Worm (Caenorhabditis elegans) whole organism, L2 larva: ENCODE measurements around the gene him-10.

Experiments used
- C34F6.9 ChIP-seq: fragments of 150-350 bp; optimal IDR thresholded peaks from 2 replicates; lab custom pipeline; 2014; ENCODE audit warnings: missing biosample characterization, missing genetic modification characterization
- F13H6.1 ChIP-seq: sonication (generic microtip); optimal IDR thresholded peaks from 2 replicates; lab custom pipeline; 2016; ENCODE audit warnings: missing genetic modification characterization, missing compliant biosample characterization
- R02D3.7 ChIP-seq: fragments of 150-350 bp; optimal IDR thresholded peaks from 2 replicates; lab custom pipeline; 2014; ENCODE audit warnings: missing biosample characterization, missing genetic modification characterization
- Y55F3AM.14 ChIP-seq: fragments of 200-800 bp; sonication (Bioruptor generic); optimal IDR thresholded peaks from 2 replicates; lab custom pipeline; 2018; ENCODE audit warnings: mild to moderate bottlenecking, missing genetic modification characterization, missing compliant biosample characterization
- ZK546.5 ChIP-seq: sonication (generic microtip); optimal IDR thresholded peaks from 2 replicates; lab custom pipeline; 2017; ENCODE audit warnings: missing biosample characterization, missing genetic modification characterization
- ceh-16 ChIP-seq: fragments of 150-350 bp; optimal IDR thresholded peaks from 2 replicates; lab custom pipeline; 2014; ENCODE audit warnings: missing biosample characterization, missing genetic modification characterization
- ceh-82 ChIP-seq: fragments of 150-350 bp; optimal IDR thresholded peaks from 2 replicates; lab custom pipeline; 2014; ENCODE audit warnings: missing biosample characterization, missing genetic modification characterization
- crh-2 ChIP-seq: sonication (generic microtip); optimal IDR thresholded peaks from 2 replicates; lab custom pipeline; 2017; ENCODE audit warnings: missing biosample characterization, missing genetic modification characterization
- dmd-4 ChIP-seq: sonication (generic microtip); optimal IDR thresholded peaks from 2 replicates; lab custom pipeline; 2017; ENCODE audit warnings: missing biosample characterization, missing genetic modification characterization
- fos-1 ChIP-seq: fragments of 150-350 bp; optimal IDR thresholded peaks from 2 replicates; lab custom pipeline; 2014; ENCODE audit warnings: missing biosample characterization, missing genetic modification characterization
- gmeb-1 ChIP-seq: fragments of 150-350 bp; optimal IDR thresholded peaks from 2 replicates; lab custom pipeline; 2014; ENCODE audit warnings: missing biosample characterization, missing genetic modification characterization
- lin-11 ChIP-seq: fragments of 150-350 bp; sonication (generic microtip); optimal IDR thresholded peaks from 2 replicates; lab custom pipeline; 2014; ENCODE audit warnings: missing biosample characterization, missing genetic modification characterization, inconsistent platforms, mixed read lengths
- lsy-2 ChIP-seq, 2 experiments: fragments of 150-350 bp in 1 of 2; sonication (generic microtip) in 1 of 2; optimal IDR thresholded peaks; 2 replicates each; lab custom pipeline; 2014 to 2017; ENCODE audit warnings: missing biosample characterization in 2 of 2, missing genetic modification characterization in 2 of 2
- mab-5 ChIP-seq: fragments of 150-350 bp; optimal IDR thresholded peaks from 2 replicates; lab custom pipeline; 2014; ENCODE audit warnings: missing biosample characterization, missing genetic modification characterization
- mbf-1 ChIP-seq: sonication (generic microtip); optimal IDR thresholded peaks from 2 replicates; lab custom pipeline; 2017; ENCODE audit warnings: missing biosample characterization, missing genetic modification characterization
- mdl-1 ChIP-seq, 2 experiments: fragments of 150-350 bp in 1 of 2; sonication (generic microtip) in 1 of 2; optimal IDR thresholded peaks; 2 replicates each; lab custom pipeline; 2017; ENCODE audit warnings: missing biosample characterization in 2 of 2, missing genetic modification characterization in 2 of 2
- nhr-10 ChIP-seq: sonication (generic microtip); optimal IDR thresholded peaks from 2 replicates; lab custom pipeline; 2017; ENCODE audit warnings: missing biosample characterization, missing genetic modification characterization
- nhr-12 ChIP-seq: fragments of 150-350 bp; optimal IDR thresholded peaks from 2 replicates; lab custom pipeline; 2014; ENCODE audit warnings: missing biosample characterization, missing genetic modification characterization
- nhr-129 ChIP-seq: fragments of 150-350 bp; optimal IDR thresholded peaks from 2 replicates; lab custom pipeline; 2014; ENCODE audit warnings: missing biosample characterization, missing genetic modification characterization
- nhr-25 ChIP-seq: fragments of 150-350 bp; sonication (generic microtip); optimal IDR thresholded peaks from 3 replicates; lab custom pipeline; 2014; ENCODE audit warnings: missing biosample characterization, missing genetic modification characterization
- nhr-6 ChIP-seq: fragments of 150-350 bp; optimal IDR thresholded peaks from 2 replicates; lab custom pipeline; 2014; ENCODE audit warnings: missing biosample characterization, missing genetic modification characterization
- nhr-77 ChIP-seq: fragments of 150-350 bp; optimal IDR thresholded peaks from 2 replicates; lab custom pipeline; 2014; ENCODE audit warnings: missing biosample characterization, missing genetic modification characterization
- peb-1 ChIP-seq: fragments of 150-350 bp; optimal IDR thresholded peaks from 2 replicates; lab custom pipeline; 2014; ENCODE audit warnings: missing biosample characterization, missing genetic modification characterization
- sem-4 ChIP-seq: fragments of 150-350 bp; optimal IDR thresholded peaks from 2 replicates; lab custom pipeline; 2014; ENCODE audit warnings: missing biosample characterization, missing genetic modification reagents, missing genetic modification characterization
- sma-3 ChIP-seq: sonication (generic microtip); optimal IDR thresholded peaks from 2 replicates; lab custom pipeline; 2016; ENCODE audit warnings: missing genetic modification reagents, missing genetic modification characterization, missing compliant biosample characterization
- sma-9 ChIP-seq, 2 experiments: fragments of 150-350 bp in 1 of 2; sonication (generic microtip) in 1 of 2; optimal IDR thresholded peaks; 2 replicates each; lab custom pipeline; 2014 to 2016; ENCODE audit warnings: missing genetic modification characterization in 2 of 2, mild to moderate bottlenecking in 1 of 2, missing biosample characterization in 1 of 2, missing compliant biosample characterization in 1 of 2, missing genetic modification reagents in 1 of 2, moderate library complexity in 1 of 2
- snpc-4 ChIP-seq: fragments of 150-350 bp; optimal IDR thresholded peaks from 2 replicates; lab custom pipeline; 2014; ENCODE audit warnings: missing biosample characterization, missing genetic modification characterization
- unc-55 ChIP-seq: fragments of 150-350 bp; sonication (generic microtip); optimal IDR thresholded peaks from 3 replicates; lab custom pipeline; 2014; ENCODE audit warnings: missing biosample characterization, missing genetic modification reagents, missing genetic modification characterization
- zag-1 ChIP-seq: fragments of 150-350 bp; optimal IDR thresholded peaks from 2 replicates; lab custom pipeline; 2014; ENCODE audit warnings: missing biosample characterization, missing genetic modification characterization
- ztf-1 ChIP-seq: fragments of 200-800 bp; sonication (Bioruptor generic); conservative IDR thresholded peaks from 2 replicates; pipeline ENCODE4 v1.3.6; 2022; ENCODE audit warnings: missing genetic modification characterization, missing compliant biosample characterization
- ztf-11 ChIP-seq: sonication (generic microtip); optimal IDR thresholded peaks from 2 replicates; lab custom pipeline; 2017; ENCODE audit warnings: missing biosample characterization, missing genetic modification characterization

The him-10 gene

ce11 chrIII:5815932-5816331 is 12.9 kb downstream of the him-10 start, which contains the start of gene sma-4:
Gene sma-4 (plus strand): TSS chrIII:5816232.
- TF ChIP-seq crh-2 (tag; lab: Kevin White, UChicago): no peak
- TF ChIP-seq ztf-11 (tag; lab: Kevin White, UChicago): no peak
- TF ChIP-seq sma-3 (GFP tag; lab: Kevin White, UChicago): no peak
- TF ChIP-seq snpc-4 (tag; lab: Kevin White, UChicago): no peak
- no peak for TF ChIP-seq mab-5 (tag; lab: Kevin White, UChicago)
- TF ChIP-seq ceh-16 (tag; lab: Kevin White, UChicago): no peak
- no peak for TF ChIP-seq dmd-4 (tag; lab: Kevin White, UChicago)
- TF ChIP-seq sem-4 (tag; lab: Kevin White, UChicago): no peak
- TF ChIP-seq C34F6.9 (tag; lab: Kevin White, UChicago): no peak
- TF ChIP-seq gmeb-1: no peak
- no peak for TF ChIP-seq nhr-6 (tag; lab: Kevin White, UChicago)
- TF ChIP-seq lin-11: no peak
- no peak for TF ChIP-seq nhr-25 (tag; lab: Kevin White, UChicago)
- TF ChIP-seq Y55F3AM.14: no peak
- TF ChIP-seq nhr-10: no peak
- TF ChIP-seq nhr-12 (tag; lab: Kevin White, UChicago): no peak
- no peak for TF ChIP-seq ceh-82

- TF ChIP-seq ceh-16 (tag; lab: Kevin White, UChicago) (no peak), nhr-77 (tag; lab: Kevin White, UChicago) (no peak), fos-1 (tag; lab: Kevin White, UChicago) (no peak), nhr-129 (tag; lab: Kevin White, UChicago) (no peak), nhr-6 (tag; lab: Kevin White, UChicago) (no peak), C34F6.9 (tag; lab: Kevin White, UChicago) (no peak), ztf-1 (GFP tag; lab: Robert Waterston, UW) (no peak)
Observed at ce11 chrIII:5822816-5823215, 19.8 kb downstream of the him-10 start.

ce11 chrIII:5823617-5824016 is 20.6 kb downstream of the him-10 start, which contains the start of gene R12B2.8:
Gene R12B2.8 (plus strand): TSS chrIII:5823917.
- TF ChIP-seq sem-4 (tag; lab: Kevin White, UChicago) (no peak), nhr-129 (tag; lab: Kevin White, UChicago) (no peak), crh-2 (tag; lab: Kevin White, UChicago) (no peak), sma-9 (GFP tag; optimal IDR thresholded peaks at IDR 0.05; lab: Kevin White, UChicago) (no peak), sma-9 (tag; optimal IDR thresholded peaks at IDR 0.05; lab: Kevin White, UChicago) (no peak), Y55F3AM.14 (no peak), ceh-16 (tag; lab: Kevin White, UChicago) (no peak)

ce11 chrIII:5824450-5824972 is 21.5 kb downstream of the him-10 start:
- no peak for TF ChIP-seq peb-1
- TF ChIP-seq crh-2 (tag; lab: Kevin White, UChicago): peak; percentile 4
- TF ChIP-seq mbf-1 (tag; lab: Kevin White, UChicago): no peak
- peak; percentile 18 for TF ChIP-seq zag-1 (tag; lab: Kevin White, UChicago)
- peak; percentile 3 for TF ChIP-seq unc-55
- TF ChIP-seq ceh-82: no peak
- no peak for TF ChIP-seq ZK546.5 (tag; lab: Kevin White, UChicago)

ce11 chrIII:5826895-5827437 is 23.9 kb downstream of the him-10 start:
- no peak for TF ChIP-seq R02D3.7 (tag; lab: Kevin White, UChicago)
- TF ChIP-seq zag-1 (tag; lab: Kevin White, UChicago): peak; percentile 3
- peak; percentile 48 for TF ChIP-seq F13H6.1 (tag; lab: Kevin White, UChicago)
- TF ChIP-seq C34F6.9 (tag; lab: Kevin White, UChicago): peak; percentile 15

- no peak for TF ChIP-seq mdl-1 (tag; optimal IDR thresholded peaks at IDR 0.05; lab: Kevin White, UChicago)
- no peak for TF ChIP-seq lsy-2 (tag; optimal IDR thresholded peaks at IDR 0.05; lab: Kevin White, UChicago)
- no peak for TF ChIP-seq ceh-82
Observed at ce11 chrIII:5828065-5828464, 25.0 kb downstream of the him-10 start.
